Worm (Caenorhabditis elegans) whole organism, L4 larva: Measurements from ENCODE around the gene daf-41.
A peak's percentile ranks its signal among the peaks of the same experiment; 100 is the strongest.

Experiments
- D1046.2 ChIP-seq: fragments of 200-800 bp; sonication (Bioruptor generic); IDR thresholded peaks from 2 replicates; pipeline ENCODE4 v1.3.6; 2022; ENCODE audit warnings: missing genetic modification characterization, missing compliant biosample characterization
- F44E2.7 ChIP-seq: fragments of 200-800 bp; sonication (Bioruptor generic); IDR thresholded peaks from 2 replicates; pipeline ENCODE4 v2.1.2; 2022; ENCODE audit warnings: missing genetic modification characterization, missing compliant biosample characterization
- Y48G9A.11 ChIP-seq: fragments of 200-800 bp; sonication (Bioruptor generic); IDR thresholded peaks from 2 replicates; pipeline ENCODE4 v1.3.6; 2022; ENCODE audit warnings: missing genetic modification reagents, missing genetic modification characterization, missing compliant biosample characterization
- Y5F2A.4 ChIP-seq: fragments of 200-800 bp; sonication (Bioruptor generic); optimal IDR thresholded peaks from 2 replicates; lab custom pipeline; 2018; ENCODE audit warnings: mild to moderate bottlenecking, missing genetic modification characterization, missing compliant biosample characterization
- ZK337.2 ChIP-seq: fragments of 200-800 bp; sonication (Bioruptor generic); IDR thresholded peaks from 2 replicates; pipeline ENCODE4 v1.3.6; 2022; ENCODE audit warnings: missing genetic modification reagents, missing genetic modification characterization, missing compliant biosample characterization
- ZK546.5 ChIP-seq, 2 experiments: sonication (generic microtip); optimal IDR thresholded peaks; 2 replicates each; lab custom pipeline; 2017; ENCODE audit warnings: missing biosample characterization in 2 of 2, missing genetic modification characterization in 2 of 2
- aly-2 ChIP-seq: sonication (generic microtip); optimal IDR thresholded peaks from 2 replicates; lab custom pipeline; 2018; ENCODE audit warnings: missing biosample characterization, missing genetic modification characterization
- ama-1 ChIP-seq: fragments of 150-350 bp; optimal IDR thresholded peaks from 2 replicates; lab custom pipeline; 2014; ENCODE audit warnings: inconsistent platforms, mixed read lengths
- arid-1 ChIP-seq: fragments of 200-800 bp; sonication (Bioruptor generic); conservative IDR thresholded peaks from 2 replicates; pipeline ENCODE4 v1.3.6; 2022; ENCODE audit warnings: missing genetic modification reagents, missing genetic modification characterization, missing compliant biosample characterization
- attf-4 ChIP-seq: sonication (generic microtip); optimal IDR thresholded peaks from 3 replicates; lab custom pipeline; 2017; ENCODE audit warnings: missing biosample characterization, missing genetic modification characterization
- ceh-28 ChIP-seq: fragments of 150-350 bp; optimal IDR thresholded peaks from 2 replicates; lab custom pipeline; 2014; ENCODE audit warnings: missing biosample characterization, missing genetic modification reagents, missing genetic modification characterization
- ceh-32 ChIP-seq: sonication (generic microtip); optimal IDR thresholded peaks from 2 replicates; lab custom pipeline; 2016; ENCODE audit warnings: mild to moderate bottlenecking, missing genetic modification characterization, missing compliant biosample characterization; ENCODE audit not compliant: poor library complexity
- ceh-82 ChIP-seq: sonication (generic microtip); optimal IDR thresholded peaks from 2 replicates; lab custom pipeline; 2017; ENCODE audit warnings: missing biosample characterization, missing genetic modification characterization
- ces-1 ChIP-seq: fragments of 150-350 bp; sonication (generic microtip); optimal IDR thresholded peaks from 4 replicates; lab custom pipeline; 2014; ENCODE audit warnings: missing biosample characterization, missing genetic modification reagents, missing genetic modification characterization
- cey-2 ChIP-seq: sonication (generic microtip); optimal IDR thresholded peaks from 3 replicates; lab custom pipeline; 2017; ENCODE audit warnings: missing genetic modification characterization, mild to moderate bottlenecking, missing compliant biosample characterization, antibody characterized with exemption, borderline replicate concordance; ENCODE audit not compliant: insufficient read depth
- daf-19 ChIP-seq: fragments of 200-800 bp; sonication (Bioruptor generic); conservative IDR thresholded peaks from 2 replicates; pipeline ENCODE4 v1.3.6; 2022; ENCODE audit warnings: missing genetic modification characterization, missing compliant biosample characterization
- dmd-9 ChIP-seq: fragments of 200-800 bp; sonication (Bioruptor generic); IDR thresholded peaks from 2 replicates; pipeline ENCODE4 v1.3.6; 2022; ENCODE audit warnings: missing genetic modification reagents, missing genetic modification characterization, missing compliant biosample characterization
- dpl-1 ChIP-seq: fragments of 150-350 bp; optimal IDR thresholded peaks from 2 replicates; lab custom pipeline; 2014; ENCODE audit warnings: missing biosample characterization, missing genetic modification reagents, missing genetic modification characterization
- gei-8 ChIP-seq: fragments of 200-800 bp; sonication (Bioruptor generic); optimal IDR thresholded peaks from 2 replicates; lab custom pipeline; 2018; ENCODE audit warnings: mild to moderate bottlenecking, missing genetic modification characterization, missing compliant biosample characterization
- hif-1 ChIP-seq, 2 experiments: sonication (generic microtip); optimal IDR thresholded peaks; 2 replicates each; lab custom pipeline; 2016 to 2017; ENCODE audit warnings: missing compliant biosample characterization in 2 of 2, missing genetic modification characterization in 2 of 2, missing genetic modification reagents in 2 of 2, missing genotype in 2 of 2, mild to moderate bottlenecking in 1 of 2
- hlh-30 ChIP-seq: sonication (generic microtip); optimal IDR thresholded peaks from 2 replicates; lab custom pipeline; 2017; ENCODE audit warnings: antibody characterized with exemption, mild to moderate bottlenecking, missing genetic modification characterization, missing compliant biosample characterization; ENCODE audit not compliant: insufficient read depth
- lin-1 ChIP-seq: fragments of 200-800 bp; sonication (Bioruptor generic); IDR thresholded peaks from 2 replicates; pipeline ENCODE4 v1.3.6; 2022; ENCODE audit warnings: missing genetic modification reagents, missing genetic modification characterization, missing compliant biosample characterization
- lin-13 ChIP-seq: fragments of 150-350 bp; optimal IDR thresholded peaks from 2 replicates; lab custom pipeline; 2014; ENCODE audit warnings: missing biosample characterization, missing genetic modification reagents, missing genetic modification characterization
- madf-9 ChIP-seq: fragments of 200-800 bp; sonication (Bioruptor generic); conservative IDR thresholded peaks from 2 replicates; pipeline ENCODE4 v1.3.6; 2022; ENCODE audit warnings: missing genetic modification reagents, missing genetic modification characterization, missing compliant biosample characterization
- mdt-29 ChIP-seq: fragments of 200-800 bp; sonication (Bioruptor generic); IDR thresholded peaks from 2 replicates; pipeline ENCODE4 v1.3.6; 2022; ENCODE audit warnings: missing genetic modification reagents, missing genetic modification characterization, missing compliant biosample characterization
- mep-1 ChIP-seq: fragments of 150-350 bp; sonication (generic microtip); optimal IDR thresholded peaks from 3 replicates; lab custom pipeline; 2014; ENCODE audit warnings: missing biosample characterization, missing genetic modification characterization
- mxl-2 ChIP-seq: fragments of 200-800 bp; sonication (Bioruptor generic); conservative IDR thresholded peaks from 2 replicates; pipeline ENCODE4 v1.3.6; 2022; ENCODE audit warnings: missing genetic modification reagents, missing genetic modification characterization, missing compliant biosample characterization
- mxl-3 ChIP-seq: fragments of 200-800 bp; sonication (Bioruptor generic); optimal IDR thresholded peaks from 2 replicates; lab custom pipeline; 2018; ENCODE audit warnings: mild to moderate bottlenecking, missing genetic modification characterization, missing compliant biosample characterization
- nhr-102 ChIP-seq: sonication (generic microtip); optimal IDR thresholded peaks from 2 replicates; lab custom pipeline; 2016; ENCODE audit warnings: mild to moderate bottlenecking, missing genetic modification characterization, moderate library complexity, missing compliant biosample characterization
- nhr-111 ChIP-seq: fragments of 200-800 bp; sonication (Bioruptor generic); optimal IDR thresholded peaks from 2 replicates; lab custom pipeline; 2018; ENCODE audit warnings: mild to moderate bottlenecking, missing genetic modification characterization, missing compliant biosample characterization
- nhr-25 ChIP-seq: sonication (generic microtip); optimal IDR thresholded peaks from 2 replicates; lab custom pipeline; 2017; ENCODE audit warnings: missing genetic modification characterization, mild to moderate bottlenecking, missing compliant biosample characterization, antibody characterized with exemption, moderate library complexity, borderline replicate concordance; ENCODE audit not compliant: insufficient read depth
- nhr-28 ChIP-seq: fragments of 150-350 bp; optimal IDR thresholded peaks from 2 replicates; lab custom pipeline; 2014; ENCODE audit warnings: missing biosample characterization, missing genetic modification characterization
- nhr-42 ChIP-seq: fragments of 200-800 bp; sonication (Bioruptor generic); IDR thresholded peaks from 2 replicates; pipeline ENCODE4 v1.3.6; 2022; ENCODE audit warnings: missing genetic modification characterization, missing compliant biosample characterization
- nhr-48 ChIP-seq: sonication (generic microtip); optimal IDR thresholded peaks from 2 replicates; lab custom pipeline; 2016; ENCODE audit warnings: mild to moderate bottlenecking, missing genetic modification characterization, missing compliant biosample characterization
- nhr-6 ChIP-seq: fragments of 150-350 bp; optimal IDR thresholded peaks from 2 replicates; lab custom pipeline; 2014; ENCODE audit warnings: missing biosample characterization, missing genetic modification characterization
- pha-4 ChIP-seq, 2 experiments: fragments of 150-350 bp in 1 of 2; fragments of 200-800 bp in 1 of 2; sonication (Bioruptor generic) in 1 of 2; IDR thresholded peaks in 1 of 2; optimal IDR thresholded peaks in 1 of 2; 2 replicates each; pipeline versions ENCODE4 v1.3.6 to Lab custom; 2014 to 2022; ENCODE audit warnings: missing genetic modification characterization in 2 of 2, missing genetic modification reagents in 2 of 2, missing biosample characterization in 1 of 2, missing compliant biosample characterization in 1 of 2
- php-3 ChIP-seq: fragments of 200-800 bp; sonication (Bioruptor generic); IDR thresholded peaks from 2 replicates; pipeline ENCODE4 v1.3.6; 2022; ENCODE audit warnings: missing genetic modification reagents, missing genetic modification characterization, missing compliant biosample characterization
- rbr-2 ChIP-seq: sonication (generic microtip); optimal IDR thresholded peaks from 2 replicates; lab custom pipeline; 2016; ENCODE audit warnings: missing genotype, missing genetic modification characterization, missing compliant biosample characterization
- saeg-2 ChIP-seq: fragments of 200-800 bp; sonication (Bioruptor generic); IDR thresholded peaks from 2 replicates; pipeline ENCODE4 v1.3.6; 2022; ENCODE audit warnings: missing genetic modification reagents, missing genetic modification characterization, missing compliant biosample characterization
- sdz-12 ChIP-seq: fragments of 200-800 bp; sonication (Bioruptor generic); optimal IDR thresholded peaks from 2 replicates; lab custom pipeline; 2018; ENCODE audit warnings: mild to moderate bottlenecking, missing genetic modification characterization, missing compliant biosample characterization
- skn-1 ChIP-seq: fragments of 150-350 bp; optimal IDR thresholded peaks from 2 replicates; lab custom pipeline; 2014; ENCODE audit warnings: missing biosample characterization, missing genetic modification characterization
- snpc-4 ChIP-seq: fragments of 150-350 bp; optimal IDR thresholded peaks from 2 replicates; lab custom pipeline; 2014; ENCODE audit warnings: missing biosample characterization, missing genetic modification characterization
- spr-1 ChIP-seq: sonication (generic microtip); optimal IDR thresholded peaks from 2 replicates; lab custom pipeline; 2016; ENCODE audit warnings: mild to moderate bottlenecking, missing genetic modification characterization, missing compliant biosample characterization
- tra-1 ChIP-seq: fragments of 200-800 bp; sonication (Bioruptor generic); IDR thresholded peaks from 2 replicates; pipeline ENCODE4 v1.3.6; 2022; ENCODE audit warnings: missing genetic modification reagents, missing genetic modification characterization, missing compliant biosample characterization
- unc-62 ChIP-seq, 3 experiments: fragments of 150-350 bp in 1 of 3; sonication (generic microtip); optimal IDR thresholded peaks in 2 of 3; peaks in 1 of 3; 1 replicate in 1 of 3; 2 replicates in 2 of 3; lab custom pipeline; 2014 to 2017; ENCODE audit warnings: missing biosample characterization in 3 of 3, missing genetic modification characterization in 3 of 3, missing genetic modification reagents in 3 of 3, missing genotype in 1 of 3
- zag-1 ChIP-seq: fragments of 150-350 bp; optimal IDR thresholded peaks from 2 replicates; lab custom pipeline; 2014; ENCODE audit warnings: missing biosample characterization, missing genetic modification characterization
- zfp-2 ChIP-seq: sonication (generic microtip); optimal IDR thresholded peaks from 2 replicates; lab custom pipeline; 2016; ENCODE audit warnings: mild to moderate bottlenecking, missing genetic modification characterization, missing compliant biosample characterization
- zfp-3 ChIP-seq: fragments of 200-800 bp; sonication (Bioruptor generic); conservative IDR thresholded peaks from 2 replicates; pipeline ENCODE4 v1.3.6; 2022; ENCODE audit warnings: missing genetic modification reagents, missing genetic modification characterization, missing compliant biosample characterization
- zip-2 ChIP-seq: fragments of 150-350 bp; optimal IDR thresholded peaks from 2 replicates; lab custom pipeline; 2014; ENCODE audit warnings: missing biosample characterization, missing genetic modification characterization

daf-41 gene

ce11 chrIII:5294867-5295266, 20.3 kb upstream of the daf-41 start (continued):
- TF ChIP-seq zfp-2 (tag; lab: Kevin White, UChicago) (peak; percentile 35), nhr-25 (tag; lab: Kevin White, UChicago) (no peak), nhr-42 (peak; percentile 78), lin-13 (no peak), nhr-6 (tag; lab: Kevin White, UChicago) (no peak), D1046.2 (GFP tag; lab: Robert Waterston, UW) (peak; percentile 81), nhr-48 (tag; lab: Kevin White, UChicago) (peak; percentile 39), tra-1 (peak; percentile 89; the same call in 1 of the 2 replicates), Y5F2A.4 (peak; percentile 74), ceh-32 (tag; lab: Kevin White, UChicago) (peak; percentile 22), lin-1 (GFP tag; lab: Robert Waterston, UW) (peak; percentile 68), ama-1 (lab: Kevin White, UChicago) (no peak), snpc-4 (tag; lab: Kevin White, UChicago) (no peak), ZK337.2 (peak; percentile 86), dmd-9 (GFP tag; lab: Robert Waterston, UW) (peak; percentile 65; the same call in 1 of the 2 replicates), ces-1 (GFP tag; lab: Kevin White, UChicago) (no peak), nhr-102 (peak; percentile 57), gei-8 (GFP tag; lab: Kevin White, UChicago) (peak; percentile 79), mdt-29 (peak; percentile 71), mep-1 (peak; percentile 64), madf-9 (GFP tag; lab: Robert Waterston, UW) (0 out of 2 replicates have a peak, but pooled peaks have one; percentile 59), sdz-12 (GFP tag; lab: Kevin White, UChicago) (peak; percentile 82), cey-2 (no peak), daf-19 (GFP tag; lab: Robert Waterston, UW) (peak; percentile 92), saeg-2 (no peak), mxl-3 (GFP tag; lab: Kevin White, UChicago) (no peak), hif-1 (tag; optimal IDR thresholded peaks at IDR 0.05; lab: Kevin White, UChicago) (peak; percentile 2 to 56), php-3 (GFP tag; lab: Robert Waterston, UW) (peak; percentile 85), attf-4 (tag; lab: Kevin White, UChicago) (no peak), ZK546.5 (tag; optimal IDR thresholded peaks at IDR 0.05; lab: Kevin White, UChicago) (no peak), zfp-3 (peak; percentile 79), ceh-82 (no peak), F44E2.7 (peak; percentile 68; the same call in 1 of the 2 replicates), dpl-1 (GFP tag; lab: Kevin White, UChicago) (peak; percentile 18), spr-1 (tag; lab: Kevin White, UChicago) (peak; percentile 76), nhr-28 (tag; lab: Kevin White, UChicago) (peak; percentile 23), mxl-2 (GFP tag; lab: Robert Waterston, UW) (peak; percentile 80), unc-62 (GFP tag; optimal IDR thresholded peaks at IDR 0.05 in 1 of 2; lab: Kevin White, UChicago) (peak in 1 of 2 experiments; percentile 27), unc-62 (tag; optimal IDR thresholded peaks at IDR 0.05; lab: Kevin White, UChicago) (no peak), nhr-111 (GFP tag; lab: Kevin White, UChicago) (peak; percentile 25), aly-2 (tag; lab: Kevin White, UChicago) (no peak), pha-4 (GFP tag; IDR thresholded peaks at IDR 0.05; lab: Robert Waterston, UW) (peak; percentile 90), pha-4 (tag; optimal IDR thresholded peaks at IDR 0.05; lab: Kevin White, UChicago) (no peak), zip-2 (no peak), hlh-30 (tag; lab: Kevin White, UChicago) (peak; percentile 13), arid-1 (GFP tag; lab: Robert Waterston, UW) (peak; percentile 90), skn-1 (tag; lab: Kevin White, UChicago) (no peak), ceh-28 (tag; lab: Kevin White, UChicago) (no peak), Y48G9A.11 (GFP tag; lab: Robert Waterston, UW) (peak; percentile 79), rbr-2 (tag; lab: Kevin White, UChicago) (peak; percentile 64), zag-1 (no peak)
